Fruit fly (Drosophila melanogaster) whole organism, embryonic: Measurements from ENCODE around the gene CG1440.

Experiments used
- Bdp1 ChIP-seq: fragments of 200-800 bp; sonication (Bioruptor generic); optimal IDR thresholded peaks from 3 replicates; lab custom pipeline; 2016; ENCODE audit warnings: missing biosample characterization, missing genetic modification characterization
- Bteb2 ChIP-seq: fragments of 200-800 bp; sonication (Bioruptor generic); optimal IDR thresholded peaks from 2 replicates; lab custom pipeline; 2016; ENCODE audit warnings: missing biosample characterization, missing genetic modification characterization
- CG11504 ChIP-seq: fragments of 200-800 bp; sonication (Bioruptor generic); optimal IDR thresholded peaks from 3 replicates; lab custom pipeline; 2019; ENCODE audit warnings: missing biosample characterization, mild to moderate bottlenecking, missing genetic modification characterization, moderate library complexity
- CG12659 ChIP-seq: fragments of 200-800 bp; sonication (Bioruptor generic); optimal IDR thresholded peaks from 3 replicates; lab custom pipeline; 2017; ENCODE audit warnings: mild to moderate bottlenecking, missing biosample characterization, missing genetic modification reagents, missing genetic modification characterization
- CG13775 ChIP-seq: fragments of 200-800 bp; sonication (Bioruptor generic); optimal IDR thresholded peaks from 3 replicates; lab custom pipeline; 2017; ENCODE audit warnings: missing biosample characterization, mild to moderate bottlenecking, missing genetic modification characterization
- CG14050 ChIP-seq: fragments of 200-800 bp; sonication (Bioruptor generic); IDR thresholded peaks from 3 replicates; pipeline ENCODE4 v1.3.6; 2022; ENCODE audit warnings: missing biosample characterization, missing genetic modification characterization
- CG15073 ChIP-seq: fragments of 200-800 bp; sonication (Bioruptor generic); optimal IDR thresholded peaks from 2 replicates; lab custom pipeline; 2016; ENCODE audit warnings: missing biosample characterization, missing genetic modification characterization
- CG15269 ChIP-seq: fragments of 200-800 bp; sonication (Bioruptor generic); optimal IDR thresholded peaks from 2 replicates; lab custom pipeline; 2018; ENCODE audit warnings: missing biosample characterization, mild to moderate bottlenecking, missing genetic modification characterization, moderate library complexity
- CG15514 ChIP-seq: fragments of 200-800 bp; sonication (Bioruptor generic); optimal IDR thresholded peaks from 3 replicates; lab custom pipeline; 2017; ENCODE audit warnings: missing biosample characterization, missing genetic modification characterization, mild to moderate bottlenecking, moderate library complexity, missing genetic modification reagents
- CG1832 ChIP-seq: fragments of 200-800 bp; sonication (Bioruptor generic); optimal IDR thresholded peaks from 2 replicates; lab custom pipeline; 2017; ENCODE audit warnings: missing biosample characterization, mild to moderate bottlenecking, missing genetic modification characterization, inconsistent platforms
- CG2116 ChIP-seq: fragments of 200-800 bp; sonication (Bioruptor generic); optimal IDR thresholded peaks from 3 replicates; lab custom pipeline; 2018; ENCODE audit warnings: missing biosample characterization, mild to moderate bottlenecking, missing genetic modification characterization
- CG2129 ChIP-seq: fragments of 200-800 bp; sonication (Bioruptor generic); IDR thresholded peaks from 2 replicates; pipeline ENCODE4 v1.3.6; 2022; ENCODE audit warnings: missing biosample characterization, missing genetic modification characterization; ENCODE audit not compliant: partially characterized antibody
- CG2202 ChIP-seq: fragments of 200-800 bp; sonication (Bioruptor generic); optimal IDR thresholded peaks from 2 replicates; lab custom pipeline; 2018; ENCODE audit warnings: missing biosample characterization, mild to moderate bottlenecking, missing genetic modification characterization
- CG2875 ChIP-seq: fragments of 200-800 bp; sonication (Bioruptor generic); optimal IDR thresholded peaks from 2 replicates; lab custom pipeline; 2017; ENCODE audit warnings: missing biosample characterization, mild to moderate bottlenecking, missing genetic modification characterization, missing genetic modification reagents
- CG3726 ChIP-seq: fragments of 200-800 bp; sonication (Bioruptor generic); IDR thresholded peaks from 3 replicates; pipeline ENCODE4, ENCODE4 v1.3.6; 2022; ENCODE audit warnings: missing biosample characterization, missing genetic modification characterization
- CG6272 ChIP-seq: fragments of 200-800 bp; sonication (Bioruptor generic); IDR thresholded peaks from 2 replicates; pipeline ENCODE4 v1.3.6; 2022; ENCODE audit warnings: missing biosample characterization, missing genetic modification characterization
- CG7372 ChIP-seq: fragments of 200-800 bp; sonication (Bioruptor generic); IDR thresholded peaks from 2 replicates; pipeline ENCODE4 v1.3.6; 2022; ENCODE audit warnings: missing biosample characterization, missing genetic modification characterization
- CG7556 ChIP-seq: fragments of 200-800 bp; sonication (Bioruptor generic); optimal IDR thresholded peaks from 2 replicates; lab custom pipeline; 2017; ENCODE audit warnings: missing biosample characterization, mild to moderate bottlenecking, missing genetic modification characterization
- CG8089 ChIP-seq: fragments of 200-800 bp; sonication (Bioruptor generic); optimal IDR thresholded peaks from 3 replicates; lab custom pipeline; 2016; ENCODE audit warnings: missing biosample characterization, missing genetic modification characterization
- CG8290 ChIP-seq, 3 experiments: fragments of 200-800 bp; sonication (Bioruptor generic); optimal IDR thresholded peaks; 2 replicates each; lab custom pipeline; 2016 to 2019; ENCODE audit warnings: missing biosample characterization in 3 of 3, missing genetic modification characterization in 3 of 3, mild to moderate bottlenecking in 2 of 3, moderate library complexity in 1 of 3
- CG9932 ChIP-seq: fragments of 200-800 bp; sonication (Bioruptor generic); IDR thresholded peaks from 2 replicates; pipeline ENCODE4 v1.3.6; 2022; ENCODE audit warnings: missing biosample characterization, missing genetic modification characterization
- CTCF ChIP-seq: fragments of 200-800 bp; sonication (Bioruptor generic); optimal IDR thresholded peaks from 2 replicates; lab custom pipeline; 2017; ENCODE audit warnings: missing biosample characterization, mild to moderate bottlenecking, missing genetic modification characterization, moderate library complexity
- CkIIα-i1 ChIP-seq: fragments of 200-800 bp; sonication (Bioruptor generic); IDR thresholded peaks from 2 replicates; pipeline ENCODE4 v1.3.6; 2022; ENCODE audit warnings: missing biosample characterization, missing genetic modification characterization
- Dbx ChIP-seq: fragments of 200-800 bp; sonication (Bioruptor generic); IDR thresholded peaks from 3 replicates; pipeline ENCODE4 v1.3.6; 2022; ENCODE audit warnings: missing biosample characterization, missing genetic modification characterization
- Doc3 ChIP-seq: fragments of 200-800 bp; sonication (Bioruptor generic); IDR thresholded peaks from 3 replicates; pipeline ENCODE4 v1.3.6; 2022; ENCODE audit warnings: missing biosample characterization, missing genetic modification characterization; ENCODE audit not compliant: partially characterized antibody
- E2f2 ChIP-seq: fragments of 200-800 bp; sonication (Bioruptor generic); IDR thresholded peaks from 2 replicates; pipeline ENCODE4 v1.3.6; 2022; ENCODE audit warnings: missing biosample characterization, missing genetic modification characterization
- Hand ChIP-seq: fragments of 200-800 bp; sonication (Bioruptor generic); optimal IDR thresholded peaks from 2 replicates; lab custom pipeline; 2017; ENCODE audit warnings: mild to moderate bottlenecking, missing biosample characterization, missing genetic modification reagents, missing genetic modification characterization
- Hmx ChIP-seq: fragments of 200-800 bp; sonication (Bioruptor generic); optimal IDR thresholded peaks from 2 replicates; lab custom pipeline; 2016; ENCODE audit warnings: missing biosample characterization, missing genetic modification characterization
- MBD-R2 ChIP-seq: fragments of 200-800 bp; sonication (Bioruptor generic); IDR thresholded peaks from 2 replicates; pipeline ENCODE4 v1.3.6; 2022; ENCODE audit warnings: missing biosample characterization, missing genetic modification characterization
- Mes4 ChIP-seq: fragments of 200-800 bp; sonication (Bioruptor generic); optimal IDR thresholded peaks from 2 replicates; lab custom pipeline; 2016; ENCODE audit warnings: missing biosample characterization, missing genetic modification characterization
- Ravus ChIP-seq: fragments of 200-800 bp; sonication (Bioruptor generic); IDR thresholded peaks from 2 replicates; pipeline ENCODE4 v1.3.6; 2022; ENCODE audit warnings: missing biosample characterization, missing genetic modification characterization
- Sry-δ ChIP-seq: fragments of 200-800 bp; sonication (Bioruptor generic); optimal IDR thresholded peaks from 2 replicates; lab custom pipeline; 2016; ENCODE audit warnings: missing biosample characterization, missing genetic modification characterization
- ap ChIP-seq: fragments of 200-800 bp; sonication (Bioruptor generic); IDR thresholded peaks from 2 replicates; pipeline ENCODE4 v1.3.6; 2022; ENCODE audit warnings: missing biosample characterization, missing genetic modification characterization
- caup ChIP-seq: fragments of 200-800 bp; sonication (Bioruptor generic); optimal IDR thresholded peaks from 3 replicates; lab custom pipeline; 2017; ENCODE audit warnings: missing biosample characterization, mild to moderate bottlenecking, missing genetic modification characterization, moderate library complexity; ENCODE audit not compliant: severe bottlenecking
- cg ChIP-seq: fragments of 200-800 bp; sonication (Bioruptor generic); optimal IDR thresholded peaks from 3 replicates; lab custom pipeline; 2019; ENCODE audit warnings: missing biosample characterization, mild to moderate bottlenecking, missing genetic modification characterization, moderate library complexity
- corto ChIP-seq: fragments of 200-800 bp; sonication (Bioruptor generic); optimal IDR thresholded peaks from 2 replicates; lab custom pipeline; 2016; ENCODE audit warnings: missing biosample characterization, mild to moderate bottlenecking, missing genetic modification characterization, moderate library complexity
- dati ChIP-seq: fragments of 200-800 bp; sonication (Bioruptor generic); IDR thresholded peaks from 2 replicates; pipeline ENCODE4 v1.3.6; 2022; ENCODE audit warnings: missing biosample characterization, missing genetic modification characterization
- gce ChIP-seq: fragments of 200-800 bp; sonication (Bioruptor generic); IDR thresholded peaks from 3 replicates; pipeline ENCODE4 v1.3.6; 2022; ENCODE audit warnings: missing biosample characterization, missing genetic modification characterization
- gcm2 ChIP-seq: fragments of 200-800 bp; sonication (Bioruptor generic); optimal IDR thresholded peaks from 2 replicates; lab custom pipeline; 2016; ENCODE audit warnings: missing biosample characterization, missing genetic modification characterization
- her ChIP-seq: fragments of 200-800 bp; sonication (Bioruptor generic); optimal IDR thresholded peaks from 2 replicates; lab custom pipeline; 2016; ENCODE audit warnings: missing biosample characterization, missing genetic modification characterization
- ind ChIP-seq: fragments of 200-800 bp; sonication (Bioruptor generic); optimal IDR thresholded peaks from 3 replicates; lab custom pipeline; 2016; ENCODE audit warnings: missing biosample characterization, missing genetic modification characterization
- pzg ChIP-seq: fragments of 200-800 bp; sonication (Bioruptor generic); optimal IDR thresholded peaks from 3 replicates; lab custom pipeline; 2018; ENCODE audit warnings: missing biosample characterization, mild to moderate bottlenecking, missing genetic modification characterization, moderate library complexity
- sc ChIP-seq, 3 experiments: fragments of >200 bp in 2 of 3; fragments of 200-800 bp in 1 of 3; sonication (Bioruptor generic) in 1 of 3; optimal IDR thresholded peaks; 2 replicates in 2 of 3; 3 replicates in 1 of 3; lab custom pipeline; 2017; ENCODE audit warnings: mild to moderate bottlenecking in 1 of 3, missing biosample characterization in 1 of 3, missing genetic modification characterization in 1 of 3, missing genetic modification reagents in 1 of 3
- sens ChIP-seq: fragments of 200-800 bp; sonication (Bioruptor generic); peaks from one replicate; lab custom pipeline; 2016; ENCODE audit warnings: missing biosample characterization, missing genetic modification characterization
- slp2 ChIP-seq: fragments of 200-800 bp; sonication (Bioruptor generic); optimal IDR thresholded peaks from 2 replicates; lab custom pipeline; 2016; ENCODE audit warnings: missing biosample characterization, missing genetic modification characterization
- so ChIP-seq: fragments of 200-800 bp; sonication (Bioruptor generic); IDR thresholded peaks from 3 replicates; pipeline ENCODE4 v1.3.6; 2022; ENCODE audit warnings: missing biosample characterization, missing genetic modification characterization
- sob ChIP-seq: fragments of 200-800 bp; sonication (Bioruptor generic); IDR thresholded peaks from 2 replicates; pipeline ENCODE4 v1.3.6; 2022; ENCODE audit warnings: missing biosample characterization, missing genetic modification characterization
- sqz ChIP-seq: fragments of 200-800 bp; sonication (Bioruptor generic); optimal IDR thresholded peaks from 3 replicates; lab custom pipeline; 2018; ENCODE audit warnings: missing biosample characterization, mild to moderate bottlenecking, missing genetic modification characterization
- stwl ChIP-seq: fragments of 200-800 bp; sonication (Bioruptor generic); optimal IDR thresholded peaks from 3 replicates; lab custom pipeline; 2018; ENCODE audit warnings: missing biosample characterization, mild to moderate bottlenecking, missing genetic modification characterization, moderate library complexity
- tap ChIP-seq: fragments of 200-800 bp; optimal IDR thresholded peaks from 3 replicates; lab custom pipeline; 2019; ENCODE audit warnings: missing biosample characterization, mild to moderate bottlenecking, missing genetic modification characterization, moderate library complexity
- unc-4 ChIP-seq: fragments of 200-800 bp; sonication (Bioruptor generic); IDR thresholded peaks from 2 replicates; pipeline ENCODE4 v1.3.6; 2022; ENCODE audit warnings: missing biosample characterization, missing genetic modification characterization; ENCODE audit not compliant: partially characterized antibody

CG1440 gene

DNA sequence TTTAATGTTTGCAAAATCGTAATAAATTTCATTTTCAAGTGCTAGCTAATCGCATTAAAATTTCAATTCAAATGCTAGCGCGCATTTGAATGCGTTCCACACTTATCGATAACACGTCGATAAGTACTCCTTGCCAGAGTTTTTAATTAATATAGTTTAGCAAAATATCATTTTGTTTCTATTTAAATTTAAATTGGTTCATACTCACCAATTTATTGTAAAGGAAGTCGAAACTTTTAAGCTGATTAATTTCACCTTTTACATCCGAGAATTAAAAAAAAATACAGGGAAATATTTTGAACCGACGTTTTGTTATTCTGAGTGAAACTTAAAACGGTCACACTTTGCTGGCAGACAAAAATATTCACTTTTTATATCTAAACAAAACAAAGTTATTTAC lies 24.3 kb downstream of the CG1440 start, which contains the start of gene Es2 (continued):
- TF ChIP-seq CG3726 (GFP tag; lab: Robert Waterston, UW) (no peak), CG14050 (GFP tag; lab: Robert Waterston, UW) (no peak), Bteb2 (no peak), CG9932 (GFP tag; lab: Robert Waterston, UW) (no peak), sc (optimal IDR thresholded peaks at IDR 0.05; lab: Kevin White, UChicago) (no peak), sc (GFP tag; optimal IDR thresholded peaks at IDR 0.05; lab: Kevin White, UChicago) (no peak), CG8089 (GFP tag; lab: Kevin White, UChicago) (no peak), Doc3 (no peak), Dbx (no peak), dati (GFP tag; lab: Robert Waterston, UW) (no peak), unc-4 (GFP tag; lab: Robert Waterston, UW) (0 out of 2 replicates have a peak, but pooled peaks have one; percentile 26), sens (GFP tag; lab: Kevin White, UChicago) (no peak), CG11504 (no peak), MBD-R2 (peak; percentile 36; the same call in 1 of the 2 replicates), Bdp1 (GFP tag; lab: Kevin White, UChicago) (no peak), CG7372 (GFP tag; lab: Robert Waterston, UW) (no peak), so (0 out of 3 replicates have a peak, but pooled peaks have one; percentile 20), gce (no peak), CG2202 (tag; lab: Kevin White, UChicago) (no peak), CG2875 (GFP tag; lab: Kevin White, UChicago) (no peak), sob (GFP tag; lab: Robert Waterston, UW) (no peak), CG2129 (no peak), ap (GFP tag; lab: Robert Waterston, UW) (no peak), CG12659 (peak; percentile 10), CG13775 (GFP tag; lab: Kevin White, UChicago) (no peak), CG2116 (GFP tag; lab: Kevin White, UChicago) (peak; percentile 39), CG1832 (GFP tag; lab: Kevin White, UChicago) (no peak), Ravus (no peak), CG15269 (tag; lab: Kevin White, UChicago) (no peak), E2f2 (peak; percentile 90), CG15073 (GFP tag; lab: Kevin White, UChicago) (no peak), Hmx (GFP tag; lab: Kevin White, UChicago) (no peak), corto (no peak), CG6272 (GFP tag; lab: Robert Waterston, UW) (no peak), CTCF (GFP tag; lab: Kevin White, UChicago) (no peak), CG15514 (GFP tag; lab: Kevin White, UChicago) (no peak), caup (no peak), stwl (peak; percentile 64), CG7556 (GFP tag; lab: Kevin White, UChicago) (no peak), Hand (GFP tag; lab: Kevin White, UChicago) (no peak), CkIIα-i1 (GFP tag; lab: Robert Waterston, UW) (no peak), Mes4 (GFP tag; lab: Kevin White, UChicago) (no peak), sqz (GFP tag; lab: Kevin White, UChicago) (peak; percentile 39), ind (GFP tag; lab: Kevin White, UChicago) (no peak), CG8290 (GFP tag; optimal IDR thresholded peaks at IDR 0.05; lab: Kevin White, UChicago) (no peak), CG8290 (tag; optimal IDR thresholded peaks at IDR 0.05; lab: Kevin White, UChicago) (no peak), cg (GFP tag; lab: Kevin White, UChicago) (no peak), pzg (GFP tag; lab: Kevin White, UChicago) (peak; percentile 31), Sry-δ (GFP tag; lab: Kevin White, UChicago) (no peak), slp2 (no peak), tap (tag; lab: Kevin White, UChicago) (no peak), her (GFP tag; lab: Kevin White, UChicago) (no peak), gcm2 (GFP tag; lab: Kevin White, UChicago) (no peak)
